Fruit fly (Drosophila melanogaster) whole organism, prepupa: ENCODE data around the gene Hmr.

Experiments
- CG10631 ChIP-seq: fragments of 200-800 bp; sonication (Bioruptor generic); optimal IDR thresholded peaks from 2 replicates; lab custom pipeline; 2016; ENCODE audit warnings: missing biosample characterization, missing genetic modification characterization
- CG11294 ChIP-seq: fragments of 200-800 bp; sonication (Bioruptor generic); IDR thresholded peaks from 2 replicates; pipeline ENCODE4 v1.3.6; 2022; ENCODE audit warnings: missing biosample characterization, missing genetic modification characterization
- CG11762 ChIP-seq: fragments of 200-800 bp; sonication (Bioruptor generic); optimal IDR thresholded peaks from 3 replicates; lab custom pipeline; 2016; ENCODE audit warnings: missing biosample characterization, missing genetic modification characterization; ENCODE audit not compliant: insufficient read depth
- CG11902 ChIP-seq: fragments of 200-800 bp; sonication (Bioruptor generic); optimal IDR thresholded peaks from 3 replicates; lab custom pipeline; 2016; ENCODE audit warnings: missing biosample characterization, missing genetic modification characterization
- CG15336 ChIP-seq: fragments of 200-800 bp; sonication (Bioruptor generic); IDR thresholded peaks from 2 replicates; pipeline ENCODE4 v1.3.6; 2022; ENCODE audit warnings: missing biosample characterization, missing genetic modification characterization
- CG1621 ChIP-seq: fragments of 200-800 bp; sonication (Bioruptor generic); optimal IDR thresholded peaks from 3 replicates; lab custom pipeline; 2018; ENCODE audit warnings: missing biosample characterization, mild to moderate bottlenecking, missing genetic modification characterization
- CG16779 ChIP-seq: fragments of 200-800 bp; sonication (Bioruptor generic); optimal IDR thresholded peaks from 3 replicates; lab custom pipeline; 2017; ENCODE audit warnings: missing biosample characterization, mild to moderate bottlenecking, missing genetic modification characterization
- CG3032 ChIP-seq: fragments of 200-800 bp; optimal IDR thresholded peaks from 2 replicates; lab custom pipeline; 2019; ENCODE audit warnings: missing biosample characterization, mild to moderate bottlenecking, missing genetic modification characterization, moderate library complexity
- CG31627 ChIP-seq: fragments of 200-800 bp; sonication (Bioruptor generic); optimal IDR thresholded peaks from 3 replicates; lab custom pipeline; 2016; ENCODE audit warnings: missing biosample characterization, missing genetic modification characterization
- CG32006 ChIP-seq: fragments of 200-800 bp; sonication (Bioruptor generic); optimal IDR thresholded peaks from 3 replicates; lab custom pipeline; 2017; ENCODE audit warnings: missing biosample characterization, mild to moderate bottlenecking, missing genetic modification characterization
- CG34406 ChIP-seq: fragments of 200-800 bp; sonication (Bioruptor generic); optimal IDR thresholded peaks from 3 replicates; lab custom pipeline; 2016; ENCODE audit warnings: missing biosample characterization, missing genetic modification characterization
- CG3919 ChIP-seq: fragments of 200-800 bp; sonication (Bioruptor generic); optimal IDR thresholded peaks from 3 replicates; lab custom pipeline; 2016; ENCODE audit warnings: missing biosample characterization, missing genetic modification characterization
- CG6163 ChIP-seq: fragments of 200-800 bp; sonication (Bioruptor generic); IDR thresholded peaks from 3 replicates; pipeline ENCODE4 v1.3.6; 2022; ENCODE audit warnings: missing biosample characterization, missing genetic modification characterization
- CG6276 ChIP-seq: fragments of 200-800 bp; sonication (Bioruptor generic); optimal IDR thresholded peaks from 2 replicates; lab custom pipeline; 2017; ENCODE audit warnings: missing biosample characterization, mild to moderate bottlenecking, missing genetic modification characterization
- CG6792 ChIP-seq: fragments of 200-800 bp; sonication (Bioruptor generic); optimal IDR thresholded peaks from 3 replicates; lab custom pipeline; 2016; ENCODE audit warnings: missing biosample characterization, missing genetic modification characterization
- CG6808 ChIP-seq: fragments of 200-800 bp; sonication (Bioruptor generic); optimal IDR thresholded peaks from 3 replicates; lab custom pipeline; 2017; ENCODE audit warnings: missing biosample characterization, missing genetic modification characterization, mild to moderate bottlenecking, moderate library complexity, missing genetic modification reagents
- CG7368 ChIP-seq: fragments of 200-800 bp; sonication (Bioruptor generic); optimal IDR thresholded peaks from 3 replicates; lab custom pipeline; 2016; ENCODE audit warnings: missing biosample characterization, missing genetic modification characterization
- CG8119 ChIP-seq: fragments of 200-800 bp; sonication (Bioruptor generic); IDR thresholded peaks from 3 replicates; pipeline ENCODE4 v1.3.6; 2022; ENCODE audit warnings: missing biosample characterization, missing genetic modification characterization
- CG8319 ChIP-seq: fragments of 200-800 bp; sonication (Bioruptor generic); optimal IDR thresholded peaks from 3 replicates; lab custom pipeline; 2016; ENCODE audit warnings: missing biosample characterization, missing genetic modification characterization
- CG9139 ChIP-seq: fragments of 200-800 bp; sonication (Bioruptor generic); optimal IDR thresholded peaks from 3 replicates; lab custom pipeline; 2017; ENCODE audit warnings: missing biosample characterization, mild to moderate bottlenecking, missing genetic modification characterization
- Eip75B ChIP-seq: fragments of 200-800 bp; sonication (Bioruptor generic); optimal IDR thresholded peaks from 3 replicates; lab custom pipeline; 2016; ENCODE audit warnings: missing biosample characterization, missing genetic modification characterization
- Eip78C ChIP-seq: fragments of 200-800 bp; sonication (Bioruptor generic); peaks from one replicate; lab custom pipeline; 2016; ENCODE audit warnings: missing biosample characterization, missing genetic modification characterization
- Eip93F ChIP-seq: fragments of 200-800 bp; sonication (Bioruptor generic); optimal IDR thresholded peaks from 2 replicates; lab custom pipeline; 2016; ENCODE audit warnings: missing biosample characterization, mild to moderate bottlenecking, missing genetic modification characterization
- Ets21C ChIP-seq: fragments of 200-800 bp; sonication (Bioruptor generic); optimal IDR thresholded peaks from 3 replicates; lab custom pipeline; 2016; ENCODE audit warnings: missing biosample characterization, missing genetic modification characterization
- Gug ChIP-seq: fragments of 200-800 bp; sonication (Bioruptor generic); IDR thresholded peaks from 2 replicates; pipeline ENCODE4 v1.3.6; 2022; ENCODE audit warnings: missing biosample characterization, missing genetic modification characterization
- Hr38 ChIP-seq: sonication (Bioruptor generic); optimal IDR thresholded peaks from 2 replicates; lab custom pipeline; 2016; ENCODE audit warnings: missing biosample characterization, missing genetic modification characterization
- Hr39 ChIP-seq: fragments of 200-800 bp; sonication (Bioruptor generic); optimal IDR thresholded peaks from 2 replicates; lab custom pipeline; 2016; ENCODE audit warnings: missing biosample characterization, missing genetic modification characterization
- Hr4 ChIP-seq: fragments of 200-800 bp; sonication (Bioruptor generic); optimal IDR thresholded peaks from 3 replicates; lab custom pipeline; 2016; ENCODE audit warnings: missing biosample characterization, missing genetic modification characterization
- Lpt ChIP-seq: fragments of 200-800 bp; sonication (Bioruptor generic); optimal IDR thresholded peaks from 3 replicates; lab custom pipeline; 2016; ENCODE audit warnings: missing biosample characterization, missing genetic modification characterization
- Met ChIP-seq: fragments of 200-800 bp; sonication (Bioruptor generic); optimal IDR thresholded peaks from 3 replicates; lab custom pipeline; 2016; ENCODE audit warnings: missing biosample characterization, missing genetic modification characterization
- OdsH ChIP-seq: fragments of 200-800 bp; sonication (Bioruptor generic); optimal IDR thresholded peaks from 3 replicates; lab custom pipeline; 2016; ENCODE audit warnings: missing biosample characterization, missing genetic modification characterization
- Smox ChIP-seq: fragments of 200-800 bp; sonication (Bioruptor generic); optimal IDR thresholded peaks from 3 replicates; lab custom pipeline; 2016; ENCODE audit warnings: missing biosample characterization, missing genetic modification characterization
- Sox14 ChIP-seq: fragments of 200-800 bp; sonication (Bioruptor generic); optimal IDR thresholded peaks from 3 replicates; lab custom pipeline; 2016; ENCODE audit warnings: missing biosample characterization, missing genetic modification characterization
- Sox15 ChIP-seq: fragments of 200-800 bp; sonication (Bioruptor generic); optimal IDR thresholded peaks from 3 replicates; lab custom pipeline; 2016; ENCODE audit warnings: missing biosample characterization, missing genetic modification characterization
- acj6 ChIP-seq: fragments of 200-800 bp; sonication (Bioruptor generic); optimal IDR thresholded peaks from 3 replicates; lab custom pipeline; 2016; ENCODE audit warnings: missing biosample characterization, missing genetic modification characterization
- cyc ChIP-seq: fragments of 200-800 bp; sonication (Bioruptor generic); optimal IDR thresholded peaks from 3 replicates; lab custom pipeline; 2016; ENCODE audit warnings: missing biosample characterization, missing genetic modification characterization
- dac ChIP-seq: fragments of 200-800 bp; sonication (Bioruptor generic); optimal IDR thresholded peaks from 2 replicates; lab custom pipeline; 2017; ENCODE audit warnings: missing biosample characterization, mild to moderate bottlenecking, missing genetic modification characterization
- dsx ChIP-seq: fragments of 200-800 bp; optimal IDR thresholded peaks from 3 replicates; lab custom pipeline; 2019; ENCODE audit warnings: missing biosample characterization, mild to moderate bottlenecking, missing genetic modification characterization, moderate library complexity; ENCODE audit not compliant: poor library complexity, severe bottlenecking
- esn ChIP-seq: fragments of 200-800 bp; sonication (Bioruptor generic); optimal IDR thresholded peaks from 2 replicates; lab custom pipeline; 2016; ENCODE audit warnings: missing biosample characterization, mild to moderate bottlenecking, missing genetic modification characterization, moderate library complexity
- fd85E ChIP-seq: fragments of 200-800 bp; sonication (Bioruptor generic); optimal IDR thresholded peaks from 3 replicates; lab custom pipeline; 2016; ENCODE audit warnings: missing biosample characterization, missing genetic modification characterization
- fkh ChIP-seq: fragments of 200-800 bp; sonication (Bioruptor generic); optimal IDR thresholded peaks from 3 replicates; lab custom pipeline; 2017; ENCODE audit warnings: missing biosample characterization, mild to moderate bottlenecking, missing genetic modification characterization, moderate library complexity
- lz ChIP-seq: fragments of 200-800 bp; sonication (Bioruptor generic); optimal IDR thresholded peaks from 3 replicates; lab custom pipeline; 2016; ENCODE audit warnings: missing biosample characterization, missing genetic modification characterization
- net ChIP-seq: fragments of 200-800 bp; sonication (Bioruptor generic); optimal IDR thresholded peaks from 3 replicates; lab custom pipeline; 2016; ENCODE audit warnings: missing biosample characterization, missing genetic modification characterization
- pdm3 ChIP-seq: fragments of 200-800 bp; sonication (Bioruptor generic); optimal IDR thresholded peaks from 3 replicates; lab custom pipeline; 2016; ENCODE audit warnings: missing biosample characterization, missing genetic modification characterization
- spab ChIP-seq: fragments of 200-800 bp; sonication (Bioruptor generic); optimal IDR thresholded peaks from 2 replicates; lab custom pipeline; 2017; ENCODE audit warnings: missing biosample characterization, mild to moderate bottlenecking, missing genetic modification characterization, missing genetic modification reagents
- ss ChIP-seq, 2 experiments: fragments of 200-800 bp; sonication (Bioruptor generic); optimal IDR thresholded peaks; 2 replicates in 1 of 2; 3 replicates in 1 of 2; lab custom pipeline; 2017 to 2018; ENCODE audit warnings: mild to moderate bottlenecking in 2 of 2, missing biosample characterization in 2 of 2, missing genetic modification characterization in 2 of 2, moderate library complexity in 1 of 2
- svp ChIP-seq: fragments of 200-800 bp; sonication (Bioruptor generic); peaks from one replicate; lab custom pipeline; 2016; ENCODE audit warnings: missing biosample characterization, missing genetic modification characterization

Hmr gene

dm6 chrX:10595813-10596212 is at the start of gene Hmr, which contains the start of gene CG2124:
TSS of gene Hmr (minus strand) at chrX:10595855.
TSS of gene CG2124 (plus strand) at chrX:10596122.
- TF ChIP-seq acj6 (GFP tag; lab: Kevin White, UChicago) (no peak), CG9139 (no peak), Hr38 (GFP tag; lab: Kevin White, UChicago) (no peak), Met (GFP tag; lab: Kevin White, UChicago) (no peak), CG32006 (no peak), Gug (GFP tag; lab: Robert Waterston, UW) (no peak), CG16779 (tag; lab: Kevin White, UChicago) (no peak), CG3919 (GFP tag; lab: Kevin White, UChicago) (no peak), CG10631 (GFP tag; lab: Kevin White, UChicago) (no peak), CG11762 (GFP tag; lab: Kevin White, UChicago) (no peak), CG6792 (no peak), Ets21C (GFP tag; lab: Kevin White, UChicago) (no peak), Sox14 (GFP tag; lab: Kevin White, UChicago) (no peak)

dm6 chrX:10642233-10642751 is 46.6 kb upstream of the Hmr start:
- TF ChIP-seq CG31627 (GFP tag; lab: Kevin White, UChicago) (no peak), Eip93F (GFP tag; lab: Kevin White, UChicago) (no peak), CG8119 (GFP tag; lab: Robert Waterston, UW) (no peak)
- TF ChIP-seq, all 60 proteins: peak for 0

dm6 chrX:10628874-10629273 is 33.2 kb upstream of the Hmr start:
- TF ChIP-seq OdsH (GFP tag; lab: Kevin White, UChicago) (peak; percentile 41), CG8319 (no peak), CG6808 (peak; percentile 28), CG15336 (GFP tag; lab: Robert Waterston, UW) (0 out of 2 replicates have a peak, but pooled peaks have one; percentile 35), svp (GFP tag; lab: Kevin White, UChicago) (peak; percentile 72), Gug (GFP tag; lab: Robert Waterston, UW) (no peak), dsx (GFP tag; lab: Kevin White, UChicago) (peak; percentile 20), fkh (no peak), pdm3 (GFP tag; lab: Kevin White, UChicago) (peak; percentile 46), Eip93F (GFP tag; lab: Kevin White, UChicago) (no peak), lz (GFP tag; lab: Kevin White, UChicago) (peak; percentile 65), dac (GFP tag; lab: Kevin White, UChicago) (no peak), Smox (GFP tag; lab: Kevin White, UChicago) (peak; percentile 65), Sox14 (GFP tag; lab: Kevin White, UChicago) (peak; percentile 45), esn (peak; percentile 74), CG6276 (GFP tag; lab: Kevin White, UChicago) (peak; percentile 5), Hr4 (GFP tag; lab: Kevin White, UChicago) (peak; percentile 40), CG16779 (tag; lab: Kevin White, UChicago) (no peak), Sox15 (GFP tag; lab: Kevin White, UChicago) (peak; percentile 12), CG11902 (peak; percentile 2), CG11294 (GFP tag; lab: Robert Waterston, UW) (no peak), CG3032 (peak; percentile 30), CG11762 (GFP tag; lab: Kevin White, UChicago) (no peak), CG34406 (GFP tag; lab: Kevin White, UChicago) (peak; percentile 37), Eip78C (GFP tag; lab: Kevin White, UChicago) (peak; percentile 91), ss (GFP tag; optimal IDR thresholded peaks at IDR 0.05; lab: Kevin White, UChicago) (peak; percentile 26 to 45), Hr39 (GFP tag; lab: Kevin White, UChicago) (peak; percentile 50), CG7368 (GFP tag; lab: Kevin White, UChicago) (peak; percentile 30), spab (GFP tag; lab: Kevin White, UChicago) (peak; percentile 9), cyc (GFP tag; lab: Kevin White, UChicago) (peak; percentile 47), CG8119 (GFP tag; lab: Robert Waterston, UW) (no peak), Met (GFP tag; lab: Kevin White, UChicago) (peak; percentile 68), fd85E (no peak), Eip75B (peak; percentile 48), Lpt (GFP tag; lab: Kevin White, UChicago) (no peak), CG1621 (tag; lab: Kevin White, UChicago) (peak; percentile 9), CG6163 (GFP tag; lab: Robert Waterston, UW) (no peak), net (GFP tag; lab: Kevin White, UChicago) (peak; percentile 27)
